Worm (Caenorhabditis elegans): ENCODE results near the gene rec-8.

DNA sequence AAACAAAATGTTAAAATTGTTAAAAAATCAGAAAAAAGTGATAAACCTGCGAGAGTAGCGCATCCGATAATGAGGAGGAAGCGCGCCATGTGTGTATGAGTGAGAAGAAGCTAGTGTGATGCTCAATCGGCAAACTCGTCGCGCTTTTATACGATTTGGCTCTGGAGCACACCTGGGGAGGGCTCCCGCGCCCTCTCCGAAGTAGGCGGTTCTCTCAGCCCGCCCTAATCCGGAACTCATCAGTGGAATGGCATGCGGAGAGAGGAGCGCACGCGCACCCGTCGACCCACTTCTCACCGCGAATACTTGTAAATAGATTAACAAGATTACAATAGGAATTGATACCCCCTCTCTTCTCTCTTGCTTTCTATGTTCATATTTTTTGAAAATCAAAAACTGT, 21.7 kb downstream of the rec-8 start, which contains the start of gene pqn-74:
- TF ChIP-seq nhr-76 (tag; optimal IDR thresholded peaks at IDR 0.05) (no peak), nhr-12 (tag; optimal IDR thresholded peaks at IDR 0.05) (no peak), cnd-1 (tag; optimal IDR thresholded peaks at IDR 0.05) (no peak), ces-1 (GFP tag; optimal IDR thresholded peaks at IDR 0.05) (no peak)
